Worm (Caenorhabditis elegans) whole organism, L3 larva: ENCODE data around the gene C25H3.16.
A peak's percentile ranks its signal among the peaks of the same experiment; 100 is the strongest.

Source experiments
- R02D3.7 ChIP-seq: fragments of 150-350 bp; optimal IDR thresholded peaks from 2 replicates; lab custom pipeline; 2014; ENCODE audit warnings: missing biosample characterization, missing genetic modification characterization
- ZK546.5 ChIP-seq: sonication (generic microtip); optimal IDR thresholded peaks from 2 replicates; lab custom pipeline; 2017; ENCODE audit warnings: missing biosample characterization, missing genetic modification characterization
- aly-2 ChIP-seq: fragments of 150-350 bp; optimal IDR thresholded peaks from 2 replicates; lab custom pipeline; 2014; ENCODE audit warnings: missing biosample characterization, missing genetic modification characterization
- ama-1 ChIP-seq: fragments of 150-350 bp; optimal IDR thresholded peaks from 2 replicates; lab custom pipeline; 2018
- ceh-16 ChIP-seq: sonication (generic microtip); optimal IDR thresholded peaks from 2 replicates; lab custom pipeline; 2017; ENCODE audit warnings: missing biosample characterization, missing genetic modification characterization
- ceh-28 ChIP-seq: fragments of 150-350 bp; optimal IDR thresholded peaks from 2 replicates; lab custom pipeline; 2014; ENCODE audit warnings: missing biosample characterization, missing genetic modification reagents, missing genetic modification characterization
- ceh-82 ChIP-seq: fragments of 150-350 bp; optimal IDR thresholded peaks from 2 replicates; lab custom pipeline; 2014; ENCODE audit warnings: missing biosample characterization, missing genetic modification characterization
- ceh-9 ChIP-seq: sonication (generic microtip); optimal IDR thresholded peaks from 2 replicates; lab custom pipeline; 2018; ENCODE audit warnings: missing biosample characterization, missing genetic modification characterization
- egl-27 ChIP-seq: sonication (generic microtip); optimal IDR thresholded peaks from 4 replicates; lab custom pipeline; 2017; ENCODE audit warnings: missing biosample characterization, missing genetic modification reagents, missing genetic modification characterization
- egl-5 ChIP-seq: fragments of 150-350 bp; optimal IDR thresholded peaks from 2 replicates; lab custom pipeline; 2017; ENCODE audit warnings: missing biosample characterization, missing genetic modification reagents, missing genetic modification characterization, inconsistent platforms
- elt-1 ChIP-seq: fragments of 150-350 bp; optimal IDR thresholded peaks from 2 replicates; lab custom pipeline; 2014; ENCODE audit warnings: missing biosample characterization, missing genetic modification characterization
- elt-2 ChIP-seq: sonication (generic microtip); optimal IDR thresholded peaks from 2 replicates; lab custom pipeline; 2016; ENCODE audit warnings: missing genetic modification reagents, mild to moderate bottlenecking, missing genetic modification characterization, missing compliant biosample characterization
- elt-3 ChIP-seq, 3 experiments: fragments of 150-350 bp in 1 of 3; sonication (generic microtip) in 2 of 3; optimal IDR thresholded peaks; 2 replicates in 2 of 3; 4 replicates in 1 of 3; lab custom pipeline; 2014 to 2017; ENCODE audit warnings: missing biosample characterization in 3 of 3, missing genetic modification characterization in 3 of 3
- eor-1 ChIP-seq, 2 experiments: fragments of 150-350 bp; optimal IDR thresholded peaks; 2 replicates each; lab custom pipeline; 2014 to 2018; ENCODE audit warnings: missing biosample characterization in 2 of 2, missing genetic modification characterization in 2 of 2
- fkh-10 ChIP-seq: sonication (generic microtip); optimal IDR thresholded peaks from 2 replicates; lab custom pipeline; 2017; ENCODE audit warnings: missing biosample characterization, missing genetic modification reagents, missing genetic modification characterization
- fkh-2 ChIP-seq: fragments of 150-350 bp; optimal IDR thresholded peaks from 2 replicates; lab custom pipeline; 2014; ENCODE audit warnings: missing biosample characterization, missing genetic modification reagents, missing genetic modification characterization
- fos-1 ChIP-seq: fragments of 150-350 bp; optimal IDR thresholded peaks from 2 replicates; lab custom pipeline; 2014; ENCODE audit warnings: missing biosample characterization, missing genetic modification characterization
- hmg-11 ChIP-seq: sonication (generic microtip); optimal IDR thresholded peaks from 2 replicates; lab custom pipeline; 2016; ENCODE audit warnings: missing genetic modification characterization, missing compliant biosample characterization
- jun-1 ChIP-seq: fragments of 150-350 bp; optimal IDR thresholded peaks from 2 replicates; lab custom pipeline; 2014; ENCODE audit warnings: missing biosample characterization, missing genetic modification reagents, missing genetic modification characterization
- lin-15B ChIP-seq: fragments of 150-350 bp; optimal IDR thresholded peaks from 2 replicates; lab custom pipeline; 2014; ENCODE audit warnings: missing biosample characterization, missing genetic modification characterization
- lin-39 ChIP-seq: fragments of 150-350 bp; optimal IDR thresholded peaks from 2 replicates; lab custom pipeline; 2018; ENCODE audit warnings: missing biosample characterization, missing genetic modification reagents, missing genetic modification characterization
- lsy-12 ChIP-seq: sonication (generic microtip); optimal IDR thresholded peaks from 2 replicates; lab custom pipeline; 2016; ENCODE audit warnings: mild to moderate bottlenecking, missing genetic modification characterization, missing compliant biosample characterization
- mdl-1 ChIP-seq: fragments of 150-350 bp; optimal IDR thresholded peaks from 2 replicates; lab custom pipeline; 2014; ENCODE audit warnings: missing biosample characterization, missing genetic modification characterization
- nfya-1 ChIP-seq: sonication (generic microtip); optimal IDR thresholded peaks from 2 replicates; lab custom pipeline; 2017; ENCODE audit warnings: missing genetic modification characterization, mild to moderate bottlenecking, missing compliant biosample characterization, antibody characterized with exemption, moderate library complexity; ENCODE audit not compliant: insufficient read depth
- nhr-11 ChIP-seq: fragments of 150-350 bp; optimal IDR thresholded peaks from 2 replicates; lab custom pipeline; 2014; ENCODE audit warnings: missing biosample characterization, missing genetic modification characterization
- nhr-12 ChIP-seq: fragments of 150-350 bp; optimal IDR thresholded peaks from 2 replicates; lab custom pipeline; 2014; ENCODE audit warnings: missing biosample characterization, missing genetic modification characterization
- nhr-23 ChIP-seq: fragments of 150-350 bp; optimal IDR thresholded peaks from 2 replicates; lab custom pipeline; 2014; ENCODE audit warnings: missing biosample characterization, missing genetic modification reagents, missing genetic modification characterization
- nhr-237 ChIP-seq: fragments of 150-350 bp; optimal IDR thresholded peaks from 2 replicates; lab custom pipeline; 2014; ENCODE audit warnings: missing biosample characterization, missing genetic modification characterization
- nhr-25 ChIP-seq: sonication (generic microtip); optimal IDR thresholded peaks from 2 replicates; lab custom pipeline; 2017; ENCODE audit warnings: missing biosample characterization, missing genetic modification characterization
- nhr-28 ChIP-seq: fragments of 150-350 bp; optimal IDR thresholded peaks from 2 replicates; lab custom pipeline; 2014; ENCODE audit warnings: missing biosample characterization, missing genetic modification characterization
- nhr-43 ChIP-seq: sonication (generic microtip); optimal IDR thresholded peaks from 2 replicates; lab custom pipeline; 2016; ENCODE audit warnings: mild to moderate bottlenecking, missing genetic modification characterization, missing compliant biosample characterization; ENCODE audit not compliant: poor library complexity, severe bottlenecking
- nhr-67 ChIP-seq: fragments of 150-350 bp; optimal IDR thresholded peaks from 2 replicates; lab custom pipeline; 2014; ENCODE audit warnings: missing biosample characterization, missing genetic modification characterization
- nhr-76 ChIP-seq: fragments of 150-350 bp; sonication (generic microtip); optimal IDR thresholded peaks from 5 replicates; lab custom pipeline; 2014; ENCODE audit warnings: missing biosample characterization, missing genetic modification characterization
- pha-4 ChIP-seq: fragments of 150-350 bp; optimal IDR thresholded peaks from 2 replicates; lab custom pipeline; 2014; ENCODE audit warnings: missing biosample characterization, missing genetic modification reagents, missing genetic modification characterization
- pqm-1 ChIP-seq: fragments of 150-350 bp; optimal IDR thresholded peaks from 2 replicates; lab custom pipeline; 2017; ENCODE audit warnings: missing biosample characterization, missing genetic modification characterization, inconsistent platforms
- sea-2 ChIP-seq: fragments of 150-350 bp; sonication (generic microtip); optimal IDR thresholded peaks from 4 replicates; lab custom pipeline; 2014; ENCODE audit warnings: missing biosample characterization, missing genetic modification reagents, missing genetic modification characterization
- skn-1 ChIP-seq: fragments of 150-350 bp; optimal IDR thresholded peaks from 2 replicates; lab custom pipeline; 2014; ENCODE audit warnings: missing biosample characterization, missing genetic modification characterization
- snpc-4 ChIP-seq: fragments of 150-350 bp; optimal IDR thresholded peaks from 2 replicates; lab custom pipeline; 2014; ENCODE audit warnings: missing biosample characterization, missing genetic modification characterization
- tbx-2 ChIP-seq: sonication (generic microtip); optimal IDR thresholded peaks from 2 replicates; lab custom pipeline; 2016; ENCODE audit warnings: mild to moderate bottlenecking, missing genetic modification characterization, missing compliant biosample characterization
- unc-39 ChIP-seq: sonication (generic microtip); optimal IDR thresholded peaks from 4 replicates; lab custom pipeline; 2017; ENCODE audit warnings: missing biosample characterization, missing genetic modification characterization
- unc-62 ChIP-seq: fragments of 150-350 bp; sonication (generic microtip); optimal IDR thresholded peaks from 4 replicates; lab custom pipeline; 2014; ENCODE audit warnings: missing biosample characterization, missing genetic modification reagents, missing genetic modification characterization
- zag-1 ChIP-seq: fragments of 150-350 bp; optimal IDR thresholded peaks from 2 replicates; lab custom pipeline; 2014; ENCODE audit warnings: missing biosample characterization, missing genetic modification characterization
- ztf-11 ChIP-seq: fragments of 150-350 bp; optimal IDR thresholded peaks from 2 replicates; lab custom pipeline; 2014; ENCODE audit warnings: missing biosample characterization, missing genetic modification characterization
- ztf-4 ChIP-seq: fragments of 150-350 bp; optimal IDR thresholded peaks from 2 replicates; lab custom pipeline; 2014; ENCODE audit warnings: missing biosample characterization, missing genetic modification characterization

Gene C25H3.16

DNA sequence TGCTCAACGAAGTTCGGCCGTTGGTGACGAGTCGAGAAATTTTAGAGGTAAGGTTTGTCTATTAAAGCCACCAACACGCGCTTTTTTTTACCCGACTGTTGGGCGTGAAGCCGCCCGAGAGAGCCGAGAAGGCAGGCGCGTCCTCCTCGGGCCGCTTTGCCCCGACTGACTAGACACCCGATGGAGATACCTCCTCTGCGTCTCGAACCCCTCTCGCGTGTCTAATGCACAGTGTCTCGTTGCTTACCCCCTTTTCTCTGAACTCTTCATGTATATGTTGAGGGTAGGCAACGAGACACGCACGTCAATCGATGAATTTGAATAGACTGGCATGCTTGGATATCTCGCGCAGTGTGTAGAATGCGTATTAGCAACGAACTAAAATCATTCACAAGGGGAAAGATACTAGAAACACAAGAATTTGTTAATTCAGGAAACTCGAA lies 4.3 kb upstream of the C25H3.16 start:
- TF ChIP-seq R02D3.7 (peak; percentile 65), ceh-28 (tag; lab: Kevin White, UChicago) (peak; percentile 86), ztf-4 (tag; lab: Kevin White, UChicago) (peak; percentile 86), ZK546.5 (tag; lab: Kevin White, UChicago) (no peak), nhr-25 (peak; percentile 94), nhr-76 (tag; lab: Kevin White, UChicago) (peak; percentile 42), aly-2 (tag; lab: Kevin White, UChicago) (no peak), sea-2 (peak; percentile 46), ama-1 (peak; percentile 100), nhr-12 (tag; lab: Kevin White, UChicago) (no peak), fos-1 (no peak), skn-1 (tag; lab: Kevin White, UChicago) (peak; percentile 53), ceh-9 (no peak), hmg-11 (peak; percentile 89), nhr-23 (peak; percentile 64), unc-39 (tag; lab: Kevin White, UChicago) (no peak), ceh-16 (tag; lab: Kevin White, UChicago) (peak; percentile 6), nfya-1 (tag; lab: Kevin White, UChicago) (peak; percentile 99), snpc-4 (peak; percentile 50), lin-39 (tag; lab: Kevin White, UChicago) (peak; percentile 86), nhr-28 (no peak), tbx-2 (tag; lab: Kevin White, UChicago) (peak; percentile 82), unc-62 (GFP tag; lab: Kevin White, UChicago) (peak; percentile 82), eor-1 (tag; optimal IDR thresholded peaks at IDR 0.05; lab: Kevin White, UChicago) (no peak), pqm-1 (tag; lab: Kevin White, UChicago) (peak; percentile 46), elt-3 (tag; optimal IDR thresholded peaks at IDR 0.05; lab: Kevin White, UChicago) (peak in 1 of 3 experiments; percentile 82), elt-1 (tag; lab: Kevin White, UChicago) (peak; percentile 11), nhr-237 (tag; lab: Kevin White, UChicago) (no peak), egl-27 (tag; lab: Kevin White, UChicago) (no peak), ceh-82 (tag; lab: Kevin White, UChicago) (peak; percentile 64), lin-15B (peak; percentile 69), zag-1 (tag; lab: Kevin White, UChicago) (peak; percentile 48), nhr-11 (tag; lab: Kevin White, UChicago) (peak; percentile 20), fkh-2 (tag; lab: Kevin White, UChicago) (peak; percentile 13), pha-4 (tag; lab: Kevin White, UChicago) (peak; percentile 72), jun-1 (tag; lab: Kevin White, UChicago) (peak; percentile 55), elt-2 (tag; lab: Kevin White, UChicago) (peak; percentile 84), lsy-12 (tag; lab: Kevin White, UChicago) (peak; percentile 92), egl-5 (tag; lab: Kevin White, UChicago) (peak; percentile 96), nhr-43 (tag; lab: Kevin White, UChicago) (peak; percentile 75), fkh-10 (GFP tag; lab: Kevin White, UChicago) (peak; percentile 71), mdl-1 (tag; lab: Kevin White, UChicago) (peak; percentile 67), ztf-11 (tag; lab: Kevin White, UChicago) (peak; percentile 51), nhr-67 (tag; lab: Kevin White, UChicago) (peak; percentile 47)
- TF ChIP-seq, all 47 proteins: peak for 34

DNA sequence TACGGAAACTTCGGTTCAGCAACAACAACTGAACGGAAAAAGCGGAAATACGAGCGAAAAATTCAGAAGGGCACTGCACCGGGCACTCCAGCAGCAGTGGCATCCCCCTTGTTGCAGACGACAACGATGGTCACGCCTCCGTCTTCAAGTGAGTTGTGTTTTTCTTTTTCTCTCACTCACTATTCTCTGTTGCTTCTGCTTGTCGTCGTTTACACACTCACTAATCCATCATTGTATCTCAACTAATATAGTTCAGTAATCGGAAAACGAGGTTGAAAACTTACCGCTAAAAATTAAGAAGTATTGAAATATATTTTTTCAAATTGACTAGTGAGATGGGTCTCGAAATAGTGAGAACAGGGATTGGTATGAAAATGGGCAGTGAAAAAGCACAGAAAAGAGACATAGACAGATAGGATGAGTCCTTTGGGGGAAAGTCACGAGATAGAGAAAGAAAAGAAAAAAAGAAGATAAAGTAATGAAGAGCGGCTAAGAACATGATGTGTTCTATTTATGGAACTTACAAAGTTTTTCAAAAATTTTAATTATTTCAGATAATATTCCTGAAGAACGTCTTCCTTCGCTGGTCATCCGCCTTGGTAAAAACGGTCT lies 2.8 kb upstream of the C25H3.16 start:
- TF ChIP-seq hmg-11: peak; percentile 26
- no peak for TF ChIP-seq nhr-23
- TF ChIP-seq nfya-1 (tag; lab: Kevin White, UChicago): peak; percentile 59
